Fruit fly (Drosophila melanogaster) whole organism, adult: Measurements from ENCODE around the gene Z600.

Source experiments
- CG11617 ChIP-seq: fragments of 200-800 bp; sonication (Bioruptor generic); optimal IDR thresholded peaks from 2 replicates; lab custom pipeline; 2017; ENCODE audit warnings: mild to moderate bottlenecking, missing biosample characterization, missing genetic modification reagents, missing genetic modification characterization
- CG1620 ChIP-seq: fragments of 200-800 bp; sonication (Bioruptor generic); optimal IDR thresholded peaks from 2 replicates; lab custom pipeline; 2016; ENCODE audit warnings: missing biosample characterization, missing genetic modification characterization
- bab1 ChIP-seq: fragments of 200-800 bp; sonication (Bioruptor generic); optimal IDR thresholded peaks from 3 replicates; lab custom pipeline; 2019; ENCODE audit warnings: missing biosample characterization, mild to moderate bottlenecking, missing genetic modification characterization, moderate library complexity

dm6 chr3L:15541281-15541680 is 32.4 kb downstream of the Z600 start:
- no peak for TF ChIP-seq bab1
- no peak for TF ChIP-seq CG11617 (GFP tag; lab: Kevin White, UChicago)
- TF ChIP-seq CG1620 (GFP tag; lab: Kevin White, UChicago) = no peak
